Worm (Caenorhabditis elegans) whole organism, young adult: ENCODE results near the gene dhs-19.
"Not testable (repeated sequence)": the region's sequence is repeated elsewhere in the genome, so short reads cannot be mapped to it uniquely, and the experiment has no call there.

Experiments
- B0261.1 ChIP-seq: sonication (generic microtip); optimal IDR thresholded peaks from 2 replicates; lab custom pipeline; 2016; ENCODE audit warnings: mild to moderate bottlenecking, missing genetic modification characterization, moderate library complexity, missing compliant biosample characterization
- F57C9.4 ChIP-seq: sonication (generic microtip); optimal IDR thresholded peaks from 2 replicates; lab custom pipeline; 2017; ENCODE audit warnings: mild to moderate bottlenecking, missing genetic modification characterization, missing compliant biosample characterization
- Y53G8AR.9 ChIP-seq: fragments of 200-800 bp; sonication (Bioruptor generic); conservative IDR thresholded peaks from 2 replicates; pipeline ENCODE4 v1.3.6; 2022; ENCODE audit warnings: missing genetic modification reagents, missing genetic modification characterization, missing compliant biosample characterization
- bed-1 ChIP-seq: fragments of 200-800 bp; sonication (Bioruptor generic); IDR thresholded peaks from 2 replicates; pipeline ENCODE4 v1.3.6; 2022; ENCODE audit warnings: missing genetic modification reagents, missing genetic modification characterization, missing compliant biosample characterization
- ccch-3 ChIP-seq: fragments of 200-800 bp; sonication (Bioruptor generic); optimal IDR thresholded peaks from 2 replicates; lab custom pipeline; 2018; ENCODE audit warnings: mild to moderate bottlenecking, missing genetic modification characterization, missing compliant biosample characterization
- let-607 ChIP-seq, 2 experiments: fragments of 200-800 bp in 1 of 2; sonication (Bioruptor generic) in 1 of 2; sonication (generic microtip) in 1 of 2; optimal IDR thresholded peaks; 2 replicates each; lab custom pipeline; 2016 to 2018; ENCODE audit warnings: mild to moderate bottlenecking in 2 of 2, missing compliant biosample characterization in 2 of 2, missing genetic modification characterization in 2 of 2, moderate library complexity in 2 of 2, missing genotype in 1 of 2
- mel-28 ChIP-seq: sonication (generic microtip); optimal IDR thresholded peaks from 2 replicates; lab custom pipeline; 2016; ENCODE audit warnings: borderline replicate concordance, mild to moderate bottlenecking, missing genetic modification characterization, missing compliant biosample characterization
- nhr-80 ChIP-seq: sonication (generic microtip); optimal IDR thresholded peaks from 2 replicates; lab custom pipeline; 2016; ENCODE audit warnings: missing genetic modification characterization, missing compliant biosample characterization

DNA sequence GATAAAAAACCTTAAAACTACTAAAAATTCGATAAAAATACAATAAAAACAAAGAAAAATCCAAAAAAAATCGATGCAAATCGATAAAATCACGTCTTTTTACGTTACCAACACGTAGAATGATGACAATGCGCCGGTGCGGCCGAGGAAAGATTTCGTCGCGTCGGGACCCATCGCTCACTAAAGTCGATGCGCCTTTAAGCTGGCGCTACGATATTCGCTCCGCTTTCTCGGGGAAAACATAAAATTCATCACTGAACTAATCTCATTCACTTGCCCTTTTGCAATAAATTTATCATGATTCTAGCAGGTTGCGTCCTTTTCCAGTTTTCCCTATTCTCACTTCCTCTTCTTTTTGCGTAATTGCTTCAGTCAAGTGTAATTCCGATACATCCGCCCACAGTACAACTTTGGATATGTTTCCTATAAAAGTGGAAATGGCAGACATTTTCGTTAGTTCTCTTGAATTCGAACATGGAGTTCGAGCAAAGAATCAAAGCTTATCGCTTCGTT, 6.6 kb downstream of the dhs-19 start, which contains the start of gene col-157:
- TF ChIP-seq let-607 (tag; optimal IDR thresholded peaks at IDR 0.05; lab: Kevin White, UChicago); F57C9.4; ccch-3; Y53G8AR.9 (GFP tag; lab: Robert Waterston, UW); nhr-80 (tag; lab: Kevin White, UChicago); mel-28 (tag; lab: Kevin White, UChicago); B0261.1; bed-1 (GFP tag; lab: Robert Waterston, UW): not testable (repeated sequence)
